Worm (Caenorhabditis elegans) whole organism, L4 larva: ENCODE measurements around the gene rps-29.

Source experiments
- F10B5.3 ChIP-seq: sonication (generic microtip); optimal IDR thresholded peaks from 2 replicates; lab custom pipeline; 2016; ENCODE audit warnings: mild to moderate bottlenecking, missing genetic modification characterization, missing compliant biosample characterization
- fos-1 ChIP-seq: fragments of 150-350 bp; optimal IDR thresholded peaks from 2 replicates; lab custom pipeline; 2014; ENCODE audit warnings: missing biosample characterization, missing genetic modification characterization
- gei-8 ChIP-seq: fragments of 200-800 bp; sonication (Bioruptor generic); optimal IDR thresholded peaks from 2 replicates; lab custom pipeline; 2018; ENCODE audit warnings: mild to moderate bottlenecking, missing genetic modification characterization, missing compliant biosample characterization
- mep-1 ChIP-seq: fragments of 150-350 bp; sonication (generic microtip); optimal IDR thresholded peaks from 3 replicates; lab custom pipeline; 2014; ENCODE audit warnings: missing biosample characterization, missing genetic modification characterization
- nhr-41 ChIP-seq: fragments of 200-800 bp; sonication (Bioruptor generic); IDR thresholded peaks from 2 replicates; pipeline ENCODE4 v1.3.6; 2022; ENCODE audit warnings: missing genetic modification reagents, missing genetic modification characterization, missing compliant biosample characterization

ce11 chrIII:825256-825655 lies 31.2 kb downstream of the rps-29 start:
- TF ChIP-seq nhr-41 (GFP tag; lab: Robert Waterston, UW) (no peak), mep-1 (tag; lab: Kevin White, UChicago) (no peak), gei-8 (GFP tag; lab: Kevin White, UChicago) (no peak), F10B5.3 (tag; lab: Kevin White, UChicago) (no peak), fos-1 (tag; lab: Kevin White, UChicago) (no peak)
